Fruit fly (Drosophila melanogaster) whole organism, larva: ENCODE data around the gene CG15021.
A peak's percentile ranks its signal among the peaks of the same experiment; 100 is the strongest.

Experiments used
- noc ChIP-seq: fragments of 200-800 bp; sonication (Bioruptor generic); optimal IDR thresholded peaks from 3 replicates; lab custom pipeline; 2019; ENCODE audit warnings: missing biosample characterization, mild to moderate bottlenecking, missing genetic modification characterization, moderate library complexity

The CG15021 gene

DNA sequence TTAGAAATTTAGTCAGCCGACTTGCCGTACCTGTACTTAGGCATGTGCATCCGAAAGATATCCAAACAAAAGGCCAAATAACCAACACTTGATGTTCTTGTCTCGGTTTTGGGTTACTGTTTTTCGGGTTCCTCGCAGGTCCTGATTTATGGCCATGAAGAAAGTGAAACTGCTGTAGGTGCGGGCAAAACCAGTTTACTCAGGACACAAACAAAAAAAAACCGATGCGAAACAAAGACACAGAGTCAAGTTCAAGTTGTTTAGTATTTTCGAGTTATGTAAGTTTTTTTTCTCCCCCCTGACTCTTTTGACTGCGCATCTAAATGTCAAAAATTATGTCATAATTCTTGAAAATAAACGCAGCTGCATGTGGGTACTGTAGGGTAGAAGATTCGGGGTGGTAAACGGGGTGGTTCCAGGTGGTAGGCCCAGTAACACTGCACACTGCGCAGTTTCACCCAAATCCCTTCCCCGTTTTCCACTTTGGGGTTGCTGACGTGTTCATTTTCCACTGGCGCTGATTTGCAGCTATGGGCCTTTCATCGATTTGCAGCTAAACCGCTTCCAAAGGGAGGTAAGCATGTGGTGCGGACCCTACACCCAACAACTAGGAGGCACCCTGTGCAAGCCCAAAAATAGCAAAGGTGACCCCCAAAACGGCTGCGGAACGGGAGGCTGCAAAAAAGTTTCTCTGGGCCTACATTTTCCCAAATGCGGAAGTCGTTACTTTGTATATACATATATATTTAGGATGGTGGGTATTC is 27.2 kb upstream of the CG15021 start:
- no peak for TF ChIP-seq noc

DNA sequence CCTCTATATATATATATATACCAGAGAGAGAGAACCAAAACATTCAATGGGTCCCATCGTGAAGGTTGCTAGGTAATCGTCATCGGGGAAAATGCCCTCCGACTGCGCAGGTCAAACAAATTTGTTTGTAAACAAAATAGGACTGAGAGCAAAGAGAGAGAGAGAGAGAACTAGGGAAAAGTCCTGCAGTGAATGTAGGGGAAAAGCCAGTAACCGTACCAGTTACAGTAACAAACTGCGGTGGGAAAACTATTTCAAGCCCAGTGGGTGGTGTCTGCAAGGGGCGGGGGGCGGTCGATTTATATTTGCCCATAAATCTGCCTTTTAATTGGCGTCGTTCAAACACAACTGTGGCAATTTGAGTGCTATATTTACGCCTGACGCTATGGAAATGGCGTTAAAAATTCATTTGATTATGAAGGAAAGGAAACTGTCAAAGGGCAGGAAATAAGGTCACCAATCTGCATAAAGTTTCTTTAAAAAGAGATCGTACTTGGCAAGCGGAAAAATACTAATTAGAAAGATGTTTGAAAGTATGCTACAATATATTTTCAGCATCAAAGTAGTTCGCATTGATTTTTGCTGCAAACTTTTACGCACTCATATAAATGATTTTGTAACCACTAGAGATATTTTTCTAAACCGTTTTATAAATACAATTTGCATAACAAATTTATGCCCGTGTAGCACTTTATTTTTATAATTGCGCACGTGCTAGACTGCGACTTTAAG is 26.5 kb upstream of the CG15021 start:
- no peak for TF ChIP-seq noc

DNA sequence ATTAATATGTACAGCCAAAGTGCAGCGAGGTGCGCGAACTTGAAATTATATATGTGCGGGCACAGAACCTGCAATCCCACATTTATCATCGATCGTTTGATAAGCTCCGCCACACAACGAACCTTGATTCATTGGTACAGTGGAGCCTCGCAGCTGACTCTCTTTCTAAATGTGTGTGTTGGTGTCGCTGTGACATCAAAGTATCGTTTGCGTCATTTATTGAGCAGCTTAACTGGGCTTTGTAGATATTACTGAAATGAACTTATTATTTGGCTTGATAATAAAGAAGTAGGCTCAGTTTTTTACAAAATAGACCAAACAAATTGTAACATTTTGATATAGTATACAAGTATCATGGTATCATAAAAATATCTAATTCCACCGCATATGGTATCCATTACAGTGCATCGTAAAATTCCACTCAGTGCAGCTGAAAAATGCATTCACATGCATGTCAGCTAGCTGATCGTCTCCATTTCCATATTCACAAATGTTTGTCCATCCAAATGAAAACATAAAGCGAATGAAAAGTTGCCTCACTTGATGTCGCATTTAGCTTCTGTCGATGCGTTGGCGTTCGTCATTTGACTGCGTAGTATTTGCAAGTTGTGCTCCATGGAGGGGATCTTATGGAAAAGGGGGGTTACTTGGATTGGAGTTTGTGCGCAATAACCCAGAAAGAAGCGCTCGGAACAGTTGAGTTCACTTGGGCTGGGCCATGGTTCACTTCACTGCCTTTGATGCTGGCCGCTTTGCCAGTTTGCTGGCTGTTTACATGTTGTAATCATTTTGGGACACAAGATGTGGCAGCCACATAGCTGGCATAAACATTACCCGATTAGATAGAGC is 25.3 kb upstream of the CG15021 start:
- TF ChIP-seq noc, result no peak

DNA sequence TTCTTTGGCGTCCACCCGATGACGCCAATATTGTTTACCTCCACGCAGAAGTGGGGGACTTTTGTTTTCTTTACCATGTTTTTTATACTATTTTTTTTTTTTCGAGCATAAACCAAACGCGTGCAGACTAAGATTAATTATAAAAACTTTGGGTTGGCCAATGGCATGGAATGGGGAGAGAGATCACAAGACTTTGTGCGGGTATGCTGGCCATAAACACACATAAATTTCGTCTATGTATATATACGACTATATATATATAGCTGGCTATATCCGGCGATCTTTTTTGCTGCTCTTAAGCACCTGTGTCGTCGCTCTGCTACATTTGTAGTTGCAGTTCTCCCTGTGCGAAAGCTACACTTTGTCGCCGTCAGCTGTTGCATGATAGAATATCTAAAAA is 24.6 kb upstream of the CG15021 start:
- no peak for TF ChIP-seq noc

DNA sequence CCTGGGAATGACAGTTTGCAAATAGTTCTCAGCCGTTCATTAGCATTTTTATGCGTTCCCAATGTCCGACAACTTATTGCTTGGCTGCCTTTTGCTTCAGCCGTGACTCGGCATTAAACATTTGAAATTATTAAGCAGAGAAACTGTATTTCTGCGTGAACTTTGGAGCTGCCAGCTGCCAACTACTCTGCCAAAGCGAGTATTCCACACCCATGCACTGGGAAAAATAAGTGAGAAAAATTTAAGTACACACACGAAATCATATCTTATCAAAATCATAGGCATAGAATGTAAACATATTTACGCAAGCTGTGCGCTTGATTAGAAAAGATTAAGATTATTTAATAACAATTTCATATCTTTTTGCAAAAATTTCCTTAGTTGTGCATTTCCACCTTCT is 23.5 kb upstream of the CG15021 start:
- TF ChIP-seq noc, result peak; percentile 42

DNA sequence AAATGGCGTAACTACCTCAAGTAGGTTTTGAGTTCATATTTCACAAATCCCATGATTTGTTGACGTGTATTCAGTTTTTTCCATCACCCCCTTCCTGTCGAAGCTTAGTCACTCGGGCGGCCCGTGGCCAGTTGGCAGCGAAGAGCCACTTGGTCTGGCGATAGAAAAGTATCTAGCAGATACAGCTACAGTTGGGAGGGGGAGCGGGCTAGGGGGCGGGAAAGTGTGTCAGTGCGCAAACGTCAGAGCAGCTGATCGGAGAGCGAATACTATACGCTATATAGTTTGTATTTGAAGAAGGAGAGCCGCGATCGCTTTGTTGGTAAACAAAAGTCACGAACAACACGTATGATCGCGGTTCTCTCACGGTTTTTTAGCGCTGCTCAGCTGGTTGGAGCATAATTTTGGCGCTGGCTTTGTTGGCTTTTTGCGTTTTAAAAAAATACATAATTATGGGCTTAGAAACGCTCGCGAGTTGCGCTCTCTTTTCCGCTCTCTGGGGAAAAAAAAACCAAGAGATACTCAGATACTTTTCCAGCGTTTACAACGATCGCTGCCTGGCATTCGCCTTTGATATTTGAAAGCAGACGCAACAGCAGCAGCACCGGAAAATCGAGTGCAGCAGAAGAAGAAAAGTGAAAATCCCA is 22.6 kb upstream of the CG15021 start:
- no peak for TF ChIP-seq noc

DNA sequence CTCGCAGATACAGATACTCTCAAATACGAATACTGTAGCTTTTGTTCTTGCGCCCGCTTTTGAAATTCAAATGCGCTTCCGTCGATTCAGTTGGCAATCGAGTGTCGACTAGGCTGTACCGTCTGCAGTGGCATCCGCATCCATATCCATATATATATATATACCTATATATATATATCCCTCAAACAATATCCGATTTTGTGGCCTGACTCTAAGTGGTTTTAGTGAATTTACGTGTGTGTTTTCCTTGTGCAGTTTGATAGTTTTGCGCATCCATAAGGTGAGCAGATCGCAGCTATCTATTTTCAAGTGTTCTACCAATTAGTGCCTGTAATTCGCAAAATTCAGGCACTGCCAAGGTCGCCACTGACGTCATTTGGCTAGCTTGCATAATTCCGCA is 21.9 kb upstream of the CG15021 start:
- no peak for TF ChIP-seq noc

DNA sequence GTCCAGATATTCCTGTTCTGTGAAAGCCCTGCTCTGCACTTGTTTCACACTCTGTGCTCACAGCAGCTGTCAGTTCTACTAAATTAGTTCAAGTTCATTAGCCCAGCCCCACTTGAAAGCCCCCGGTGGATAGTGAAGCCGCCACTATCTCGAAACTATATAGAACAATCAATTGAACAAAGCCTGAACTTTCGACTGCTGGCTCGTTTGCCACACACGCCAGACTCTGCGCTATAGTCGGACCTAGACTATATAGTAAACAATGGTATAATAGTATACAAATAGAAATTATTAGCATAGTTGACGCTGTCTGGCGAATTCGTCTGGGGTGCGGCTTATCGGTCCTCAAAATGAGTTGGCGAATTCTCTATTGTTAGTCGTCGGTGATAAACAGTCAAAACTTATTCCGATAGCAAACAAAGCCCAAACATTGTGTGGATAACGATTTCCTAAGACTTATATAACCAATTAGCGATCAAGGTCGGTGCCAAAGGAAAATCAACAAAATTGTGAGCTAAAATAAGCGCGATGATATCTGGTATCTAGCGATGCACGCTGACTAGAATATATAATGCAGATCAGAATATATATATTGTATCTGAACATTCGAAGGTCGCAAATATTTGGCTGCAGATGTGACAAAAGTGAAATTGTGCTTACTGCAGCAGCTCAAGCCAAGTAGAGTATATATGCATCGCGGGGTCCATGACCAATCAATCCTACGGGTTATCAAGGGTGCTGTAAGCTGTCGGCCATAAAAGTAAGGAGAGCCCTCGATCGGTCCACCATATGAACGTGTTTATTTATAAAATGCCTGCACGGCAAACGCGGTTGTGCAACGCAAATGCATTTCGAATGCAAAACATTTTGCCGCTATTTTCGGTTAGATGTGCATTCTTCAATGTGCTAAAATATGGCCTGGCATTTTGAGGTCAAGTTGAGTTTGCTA is 20.9 kb upstream of the CG15021 start:
- TF ChIP-seq noc, result peak; percentile 42

DNA sequence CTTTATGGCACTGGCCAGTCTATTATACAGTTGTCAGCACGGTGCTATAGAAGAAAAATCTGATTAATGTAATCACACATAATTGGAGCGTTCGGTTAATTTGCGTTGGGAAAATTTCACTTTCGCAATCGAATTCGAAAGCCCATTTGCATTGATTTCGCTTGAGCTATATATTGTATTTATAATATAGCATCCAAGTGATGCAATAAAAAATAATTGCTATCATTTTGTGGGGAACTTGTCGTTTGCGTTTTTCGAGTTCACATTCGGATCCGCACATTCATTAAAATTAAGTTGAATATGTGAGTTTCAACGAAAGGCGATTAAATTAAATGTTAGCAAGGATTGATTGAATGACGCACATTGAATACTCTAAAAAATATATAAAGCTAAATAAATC is 19.5 kb upstream of the CG15021 start:
- no peak for TF ChIP-seq noc

DNA sequence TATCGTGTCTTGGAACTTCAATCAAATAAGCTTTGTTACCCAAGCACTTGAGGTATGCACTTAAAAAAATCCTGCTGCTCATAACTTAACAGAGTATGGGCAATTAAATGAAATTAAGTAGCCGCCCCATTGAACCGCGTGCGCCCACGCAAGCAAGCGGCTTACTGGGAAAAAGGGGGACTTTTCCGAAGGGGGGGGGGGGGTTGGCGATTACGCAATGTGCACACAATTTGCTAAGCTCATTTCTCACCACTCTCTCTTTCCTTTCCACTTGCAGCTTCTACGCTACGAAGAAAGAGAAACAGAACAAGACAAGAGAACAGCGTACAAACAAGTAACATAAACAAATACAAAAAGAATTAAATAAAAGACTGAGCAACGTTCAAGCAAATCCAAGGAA is 19.0 kb upstream of the CG15021 start:
- no peak for TF ChIP-seq noc

DNA sequence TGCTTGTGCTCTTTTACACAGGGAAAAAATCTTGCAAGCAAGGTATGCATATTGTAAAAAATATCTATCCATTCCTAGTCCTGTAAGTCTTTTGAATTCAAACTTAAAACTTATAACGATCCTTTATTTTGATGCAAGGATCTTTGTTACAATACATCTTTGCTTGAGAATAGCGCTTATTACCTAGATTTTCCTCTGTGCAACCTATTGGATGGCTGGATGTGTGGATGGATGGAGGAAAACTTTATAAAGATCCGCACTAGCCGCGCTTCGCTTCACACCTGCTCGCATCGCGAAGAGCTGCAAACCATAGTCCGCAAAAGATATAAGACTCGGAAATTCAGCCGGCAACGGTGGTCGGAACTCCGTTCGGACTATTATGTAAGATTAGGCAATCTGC is 15.2 kb upstream of the CG15021 start, which contains the start of gene CG15020:
TSS of gene CG15020 (plus strand) at position 301 of the 400 bp plus-strand sequence.
- no peak for TF ChIP-seq noc

DNA sequence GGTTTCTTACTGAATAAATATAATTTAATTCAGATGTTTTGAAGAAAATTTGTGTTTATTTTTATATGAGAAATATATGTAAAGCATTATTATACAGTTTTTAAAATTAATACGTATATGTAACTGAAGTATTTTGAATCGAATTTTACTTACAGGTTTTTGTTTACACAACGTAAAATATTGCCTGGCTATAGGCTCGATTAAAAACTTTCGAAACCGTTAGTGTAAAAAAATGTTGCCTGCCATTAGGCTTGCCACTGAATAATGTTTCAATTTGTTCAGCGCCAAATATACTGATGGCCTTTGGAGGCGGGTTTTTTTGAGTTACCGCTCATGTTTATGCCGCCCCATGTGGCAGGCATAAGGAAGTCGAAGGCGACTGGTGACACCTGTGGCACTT is 9.9 kb upstream of the CG15021 start:
- no peak for TF ChIP-seq noc

DNA sequence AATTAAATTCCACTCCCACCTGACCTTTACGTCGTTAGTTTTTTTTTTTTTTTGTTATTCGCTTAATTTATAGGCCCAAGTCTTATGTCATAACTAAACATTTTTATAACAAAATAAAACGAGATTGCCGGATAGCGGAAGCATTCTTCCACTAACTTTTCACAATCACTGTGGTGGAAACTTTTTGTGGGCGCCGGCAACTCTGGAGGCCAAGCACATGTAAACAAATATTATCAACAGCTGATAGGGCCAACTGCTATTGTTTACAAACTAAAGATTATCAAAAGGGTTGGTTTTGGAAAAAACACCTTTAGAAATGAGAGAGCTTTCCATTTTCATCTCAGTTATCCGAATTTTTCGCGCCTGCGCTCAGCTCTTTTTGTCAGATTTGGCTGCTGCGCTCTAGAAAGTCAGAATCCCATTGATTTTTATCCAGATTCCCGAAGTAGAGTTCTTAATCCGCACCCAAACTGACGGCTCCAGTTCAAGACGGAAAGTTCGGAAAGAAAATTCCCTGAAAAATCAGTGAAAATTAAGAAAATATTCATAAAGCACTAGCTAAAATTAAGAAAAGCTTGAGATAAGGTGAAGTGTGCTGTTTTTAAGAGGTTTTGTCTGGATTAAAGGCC is 7.5 kb upstream of the CG15021 start, which contains the start of gene nAChRbeta1:
TSS of gene nAChRbeta1 (plus strand) at position 432 of the 629 bp plus-strand sequence.
- no peak for TF ChIP-seq noc

DNA sequence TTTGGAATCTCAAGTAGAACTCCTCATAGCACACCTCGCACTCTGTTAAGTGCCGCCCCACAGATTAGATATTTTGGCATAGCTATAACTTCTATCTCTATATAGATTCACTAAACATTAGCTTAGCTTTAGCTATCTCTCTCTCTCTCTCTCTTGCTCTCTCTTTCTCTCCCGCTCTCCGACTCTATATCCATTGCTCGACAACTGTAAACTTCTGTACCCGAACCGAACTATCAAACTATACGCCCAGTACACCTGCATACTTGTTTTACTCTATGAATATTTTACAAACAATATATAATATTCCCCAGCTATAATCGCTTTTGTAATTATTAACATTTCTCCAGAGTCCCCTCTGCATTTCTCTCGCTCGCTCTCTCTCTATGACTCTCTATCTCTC is 6.2 kb upstream of the CG15021 start:
- TF ChIP-seq noc, result no peak
